Fruit fly (Drosophila melanogaster) whole organism, embryonic: ENCODE measurements around the gene CG2267.

Experiments used
- Blimp-1 ChIP-seq: fragments of 200-800 bp; sonication (Bioruptor generic); optimal IDR thresholded peaks from 3 replicates; lab custom pipeline; 2018; ENCODE audit warnings: missing biosample characterization, missing genetic modification characterization, mild to moderate bottlenecking, moderate library complexity, missing genetic modification reagents
- CG10321 ChIP-seq: fragments of 200-800 bp; sonication (Bioruptor generic); IDR thresholded peaks from 2 replicates; pipeline ENCODE4 v1.3.6; 2022; ENCODE audit warnings: missing biosample characterization, missing genetic modification characterization
- CG1233 ChIP-seq: fragments of 200-800 bp; sonication (Bioruptor generic); optimal IDR thresholded peaks from 4 replicates; lab custom pipeline; 2018; ENCODE audit warnings: missing biosample characterization, mild to moderate bottlenecking, missing genetic modification characterization
- CG1529 ChIP-seq: fragments of 200-800 bp; sonication (Bioruptor generic); optimal IDR thresholded peaks from 3 replicates; lab custom pipeline; 2018; ENCODE audit warnings: missing biosample characterization, missing genetic modification characterization
- CG1603 ChIP-seq: fragments of 200-800 bp; sonication (Bioruptor generic); optimal IDR thresholded peaks from 2 replicates; lab custom pipeline; 2019; ENCODE audit warnings: missing biosample characterization, mild to moderate bottlenecking, missing genetic modification characterization, moderate library complexity
- CG18764 ChIP-seq: fragments of 200-800 bp; sonication (Bioruptor generic); optimal IDR thresholded peaks from 3 replicates; lab custom pipeline; 2016; ENCODE audit warnings: missing biosample characterization, missing genetic modification characterization
- CG30431 ChIP-seq: fragments of 200-800 bp; sonication (Bioruptor generic); optimal IDR thresholded peaks from 2 replicates; lab custom pipeline; 2017; ENCODE audit warnings: missing biosample characterization, missing genetic modification characterization
- CG3281 ChIP-seq: fragments of 200-800 bp; sonication (Bioruptor generic); optimal IDR thresholded peaks from 3 replicates; lab custom pipeline; 2017; ENCODE audit warnings: missing biosample characterization, mild to moderate bottlenecking, missing genetic modification characterization
- CG34224 ChIP-seq: fragments of 200-800 bp; sonication (Bioruptor generic); IDR thresholded peaks from 3 replicates; pipeline ENCODE4 v1.3.6; 2022; ENCODE audit warnings: missing biosample characterization, missing genetic modification characterization; ENCODE audit not compliant: partially characterized antibody
- CG34422 ChIP-seq: fragments of 200-800 bp; sonication (Bioruptor generic); IDR thresholded peaks from 3 replicates; pipeline ENCODE4 v1.3.6; 2022; ENCODE audit warnings: missing biosample characterization, missing genetic modification characterization
- CG3726 ChIP-seq: fragments of 200-800 bp; sonication (Bioruptor generic); IDR thresholded peaks from 3 replicates; pipeline ENCODE4, ENCODE4 v1.3.6; 2022; ENCODE audit warnings: missing biosample characterization, missing genetic modification characterization
- CG3838 ChIP-seq: fragments of 200-800 bp; sonication (Bioruptor generic); optimal IDR thresholded peaks from 3 replicates; lab custom pipeline; 2016; ENCODE audit warnings: missing biosample characterization, missing genetic modification characterization
- CG4707 ChIP-seq: fragments of 200-800 bp; sonication (Bioruptor generic); optimal IDR thresholded peaks from 2 replicates; lab custom pipeline; 2018; ENCODE audit warnings: missing biosample characterization, mild to moderate bottlenecking, missing genetic modification characterization, moderate library complexity
- CG7928 ChIP-seq: fragments of 200-800 bp; sonication (Bioruptor generic); optimal IDR thresholded peaks from 2 replicates; lab custom pipeline; 2017; ENCODE audit warnings: missing biosample characterization, mild to moderate bottlenecking, missing genetic modification characterization
- CG8089 ChIP-seq: fragments of 200-800 bp; sonication (Bioruptor generic); optimal IDR thresholded peaks from 3 replicates; lab custom pipeline; 2016; ENCODE audit warnings: missing biosample characterization, missing genetic modification characterization
- CrebB ChIP-seq: fragments of 200-800 bp; sonication (Bioruptor generic); optimal IDR thresholded peaks from 3 replicates; lab custom pipeline; 2018; ENCODE audit warnings: missing biosample characterization, mild to moderate bottlenecking, missing genetic modification characterization
- D19B ChIP-seq: fragments of 200-800 bp; sonication (Bioruptor generic); optimal IDR thresholded peaks from 2 replicates; lab custom pipeline; 2017; ENCODE audit warnings: missing biosample characterization, mild to moderate bottlenecking, missing genetic modification characterization
- Dad ChIP-seq: fragments of 200-800 bp; sonication (Bioruptor generic); optimal IDR thresholded peaks from 3 replicates; lab custom pipeline; 2016; ENCODE audit warnings: missing biosample characterization, missing genetic modification characterization
- Dll ChIP-seq: fragments of 200-800 bp; sonication (Bioruptor generic); IDR thresholded peaks from 4 replicates; pipeline ENCODE4 v1.3.6; 2022; ENCODE audit warnings: missing biosample characterization, missing genetic modification characterization; ENCODE audit not compliant: partially characterized antibody
- Fer3 ChIP-seq: fragments of 200-800 bp; sonication (Bioruptor generic); optimal IDR thresholded peaks from 2 replicates; lab custom pipeline; 2018; ENCODE audit warnings: missing biosample characterization, mild to moderate bottlenecking, missing genetic modification characterization, moderate library complexity
- H15 ChIP-seq: fragments of 200-800 bp; sonication (Bioruptor generic); IDR thresholded peaks from 3 replicates; pipeline ENCODE4 v1.3.6; 2022; ENCODE audit warnings: missing biosample characterization, missing genetic modification characterization
- HLHmδ ChIP-seq: fragments of 200-800 bp; sonication (Bioruptor generic); optimal IDR thresholded peaks from 2 replicates; lab custom pipeline; 2018; ENCODE audit warnings: missing biosample characterization, mild to moderate bottlenecking, missing genetic modification characterization, moderate library complexity
- HmgD ChIP-seq: fragments of 200-800 bp; sonication (Bioruptor generic); optimal IDR thresholded peaks from 3 replicates; lab custom pipeline; 2016; ENCODE audit warnings: missing biosample characterization, missing genetic modification characterization
- Hmr ChIP-seq: fragments of 200-800 bp; sonication (Bioruptor generic); optimal IDR thresholded peaks from 3 replicates; lab custom pipeline; 2017; ENCODE audit warnings: mild to moderate bottlenecking, missing biosample characterization, missing genetic modification reagents, missing genetic modification characterization
- Hsf ChIP-seq: fragments of 200-800 bp; sonication (Bioruptor generic); optimal IDR thresholded peaks from 3 replicates; lab custom pipeline; 2016; ENCODE audit warnings: missing biosample characterization, missing genetic modification characterization
- Jarid2 ChIP-seq: fragments of 200-800 bp; sonication (Bioruptor generic); optimal IDR thresholded peaks from 3 replicates; lab custom pipeline; 2017; ENCODE audit warnings: mild to moderate bottlenecking, missing biosample characterization, missing genetic modification reagents, missing genetic modification characterization
- Mad ChIP-seq: fragments of 200-800 bp; sonication (Bioruptor generic); optimal IDR thresholded peaks from 2 replicates; lab custom pipeline; 2016; ENCODE audit warnings: missing biosample characterization, missing genetic modification characterization
- Meics ChIP-seq: fragments of 200-800 bp; sonication (Bioruptor generic); optimal IDR thresholded peaks from 2 replicates; lab custom pipeline; 2017; ENCODE audit warnings: missing biosample characterization, mild to moderate bottlenecking, missing genetic modification characterization
- Opbp ChIP-seq: fragments of 200-800 bp; sonication (Bioruptor generic); IDR thresholded peaks from 3 replicates; pipeline ENCODE4 v1.3.6; 2022; ENCODE audit warnings: missing biosample characterization, missing genetic modification characterization; ENCODE audit not compliant: partially characterized antibody
- YL-1 ChIP-seq: fragments of 200-800 bp; sonication (Bioruptor generic); optimal IDR thresholded peaks from 3 replicates; lab custom pipeline; 2017; ENCODE audit warnings: missing biosample characterization, mild to moderate bottlenecking, missing genetic modification characterization
- ase ChIP-seq: fragments of 200-800 bp; sonication (Bioruptor generic); IDR thresholded peaks from 3 replicates; pipeline ENCODE4 v1.3.6; 2022; ENCODE audit warnings: missing biosample characterization, missing genetic modification characterization
- btn ChIP-seq: fragments of 200-800 bp; sonication (Bioruptor generic); optimal IDR thresholded peaks from 2 replicates; lab custom pipeline; 2016; ENCODE audit warnings: missing biosample characterization, missing genetic modification characterization
- corto ChIP-seq: fragments of 200-800 bp; sonication (Bioruptor generic); optimal IDR thresholded peaks from 2 replicates; lab custom pipeline; 2016; ENCODE audit warnings: missing biosample characterization, mild to moderate bottlenecking, missing genetic modification characterization, moderate library complexity
- dmrt11E ChIP-seq: fragments of 200-800 bp; sonication (Bioruptor generic); optimal IDR thresholded peaks from 3 replicates; lab custom pipeline; 2018; ENCODE audit warnings: missing biosample characterization, mild to moderate bottlenecking, missing genetic modification characterization, moderate library complexity
- exex ChIP-seq: fragments of 200-800 bp; sonication (Bioruptor generic); optimal IDR thresholded peaks from 4 replicates; lab custom pipeline; 2018; ENCODE audit warnings: missing biosample characterization, mild to moderate bottlenecking, missing genetic modification characterization, moderate library complexity
- hbn ChIP-seq: fragments of 200-800 bp; sonication (Bioruptor generic); IDR thresholded peaks from 2 replicates; pipeline ENCODE4 v1.3.6; 2022; ENCODE audit warnings: missing biosample characterization, missing genetic modification characterization; ENCODE audit not compliant: partially characterized antibody
- hkb ChIP-seq, 2 experiments: fragments of 200-800 bp in 1 of 2; fragments of >200 bp in 1 of 2; sonication (Bioruptor generic) in 1 of 2; IDR thresholded peaks in 1 of 2; optimal IDR thresholded peaks in 1 of 2; 2 replicates each; pipeline versions ENCODE4 v1.3.6 to Lab custom; 2017 to 2022; ENCODE audit warnings: missing biosample characterization in 1 of 2, missing genetic modification characterization in 1 of 2
- klu ChIP-seq: fragments of 200-800 bp; sonication (Bioruptor generic); IDR thresholded peaks from 2 replicates; pipeline ENCODE4 v1.3.6; 2022; ENCODE audit warnings: missing biosample characterization, missing genetic modification characterization
- lilli ChIP-seq: fragments of 200-800 bp; sonication (Bioruptor generic); optimal IDR thresholded peaks from 3 replicates; lab custom pipeline; 2016; ENCODE audit warnings: missing biosample characterization, missing genetic modification characterization
- luna ChIP-seq: fragments of 200-800 bp; sonication (Bioruptor generic); optimal IDR thresholded peaks from 2 replicates; lab custom pipeline; 2016; ENCODE audit warnings: missing biosample characterization, missing genetic modification characterization
- nerfin-1 ChIP-seq: fragments of 200-800 bp; sonication (Bioruptor generic); optimal IDR thresholded peaks from 3 replicates; lab custom pipeline; 2019; ENCODE audit warnings: missing biosample characterization, mild to moderate bottlenecking, missing genetic modification characterization, moderate library complexity
- nom ChIP-seq: fragments of 200-800 bp; sonication (Bioruptor generic); optimal IDR thresholded peaks from 2 replicates; lab custom pipeline; 2017; ENCODE audit warnings: missing biosample characterization, missing genetic modification characterization, mild to moderate bottlenecking, moderate library complexity, missing genetic modification reagents
- repo ChIP-seq: fragments of 200-800 bp; sonication (Bioruptor generic); optimal IDR thresholded peaks from 2 replicates; lab custom pipeline; 2016; ENCODE audit warnings: missing biosample characterization, missing genetic modification characterization
- shn ChIP-seq: fragments of 200-800 bp; sonication (Bioruptor generic); optimal IDR thresholded peaks from 3 replicates; lab custom pipeline; 2016; ENCODE audit warnings: missing biosample characterization, missing genetic modification characterization
- sim ChIP-seq: fragments of 200-800 bp; sonication (Bioruptor generic); IDR thresholded peaks from 2 replicates; pipeline ENCODE4 v1.3.6; 2022; ENCODE audit warnings: missing biosample characterization, missing genetic modification characterization
- so ChIP-seq: fragments of 200-800 bp; sonication (Bioruptor generic); IDR thresholded peaks from 3 replicates; pipeline ENCODE4 v1.3.6; 2022; ENCODE audit warnings: missing biosample characterization, missing genetic modification characterization
- sob ChIP-seq: fragments of 200-800 bp; sonication (Bioruptor generic); IDR thresholded peaks from 2 replicates; pipeline ENCODE4 v1.3.6; 2022; ENCODE audit warnings: missing biosample characterization, missing genetic modification characterization
- toy ChIP-seq: fragments of 200-800 bp; sonication (Bioruptor generic); IDR thresholded peaks from 2 replicates; pipeline ENCODE4 v1.3.6; 2022; ENCODE audit warnings: missing biosample characterization, missing genetic modification characterization

Gene CG2267

DNA sequence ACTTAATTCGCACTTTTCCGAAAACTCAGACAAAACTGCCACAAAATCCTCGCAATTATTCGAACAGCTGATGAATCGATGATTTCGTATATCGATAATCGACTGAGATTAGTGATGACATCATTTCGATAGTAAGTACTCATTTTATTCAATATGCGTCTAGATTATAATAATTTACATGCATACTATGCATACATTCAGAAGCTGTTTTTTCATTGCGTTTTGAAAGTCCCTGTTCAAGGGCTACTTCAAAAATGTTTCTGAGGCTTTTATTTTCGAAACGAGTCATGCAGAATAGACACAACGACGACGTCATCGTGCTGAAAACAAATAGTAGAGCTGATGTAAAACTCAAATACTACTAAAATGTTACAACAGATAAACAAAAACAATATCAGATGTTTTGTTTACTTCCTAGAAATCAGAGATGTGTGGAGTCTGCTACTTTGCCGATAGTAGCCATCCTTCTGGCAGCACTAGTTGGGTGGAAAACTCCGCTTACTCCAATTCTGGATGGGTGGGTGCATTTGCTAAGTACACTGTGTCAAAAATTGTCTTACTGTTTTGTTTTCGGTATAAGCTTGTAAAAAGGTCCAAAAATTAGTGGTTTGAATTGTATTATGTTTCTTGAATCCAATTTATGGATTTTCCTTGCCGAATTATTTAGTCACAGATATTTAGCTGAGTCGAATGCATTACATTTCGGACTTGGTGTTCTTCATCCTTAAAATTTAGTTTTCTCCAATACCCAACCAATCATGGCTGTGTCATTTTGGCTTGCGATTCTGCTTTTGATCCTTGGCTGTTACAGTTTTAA lies 27.2 kb downstream of the CG2267 start, which contains the start of the genes CG2246 and CG31021 (continued):
- TF ChIP-seq klu (peak; percentile 39; the same call in 1 of the 2 replicates), YL-1 (GFP tag; lab: Kevin White, UChicago) (peak; percentile 34), CG7928 (GFP tag; lab: Kevin White, UChicago) (no peak), Fer3 (no peak), btn (GFP tag; lab: Kevin White, UChicago) (no peak), CG18764 (GFP tag; lab: Kevin White, UChicago) (no peak), CG3838 (GFP tag; lab: Kevin White, UChicago) (peak; percentile 88), sim (GFP tag; lab: Robert Waterston, UW) (no peak), CG1233 (GFP tag; lab: Kevin White, UChicago) (no peak), exex (peak; percentile 9), so (no peak), lilli (GFP tag; lab: Kevin White, UChicago) (peak; percentile 68), Meics (GFP tag; lab: Kevin White, UChicago) (peak; percentile 6), Dad (peak; percentile 57), Jarid2 (GFP tag; lab: Kevin White, UChicago) (no peak), hbn (peak; percentile 59), ase (GFP tag; lab: Robert Waterston, UW) (no peak; the same call in 2 of the 3 replicates), CG1603 (tag; lab: Kevin White, UChicago) (peak; percentile 79), toy (GFP tag; lab: Robert Waterston, UW) (no peak), sob (peak; percentile 72), Hmr (GFP tag; lab: Kevin White, UChicago) (peak; percentile 83), Blimp-1 (GFP tag; lab: Kevin White, UChicago) (peak; percentile 36), HmgD (peak; percentile 88), H15 (no peak), CG30431 (no peak), CrebB (tag; lab: Kevin White, UChicago) (no peak), corto (GFP tag; lab: Kevin White, UChicago) (peak; percentile 4), Hsf (GFP tag; lab: Kevin White, UChicago) (peak; percentile 18), CG34422 (peak; percentile 67; the same call in 2 of the 3 replicates), dmrt11E (tag; lab: Kevin White, UChicago) (peak; percentile 44), CG34224 (GFP tag; lab: Robert Waterston, UW) (peak; percentile 72; the same call in 2 of the 3 replicates), nom (GFP tag; lab: Kevin White, UChicago) (no peak), shn (GFP tag; lab: Kevin White, UChicago) (peak; percentile 66), repo (no peak), D19B (GFP tag; lab: Kevin White, UChicago) (no peak), Dll (GFP tag; lab: Robert Waterston, UW) (peak; percentile 87), CG1529 (GFP tag; lab: Kevin White, UChicago) (no peak), Mad (GFP tag; lab: Kevin White, UChicago) (no peak), Opbp (peak; percentile 78), hkb (optimal IDR thresholded peaks at IDR 0.05; lab: Kevin White, UChicago) (no peak), hkb (GFP tag; IDR thresholded peaks at IDR 0.05; lab: Robert Waterston, UW) (no peak), CG8089 (no peak), HLHmδ (GFP tag; lab: Kevin White, UChicago) (no peak), CG10321 (GFP tag; lab: Robert Waterston, UW) (no peak), CG3726 (GFP tag; lab: Robert Waterston, UW) (no peak), CG3281 (GFP tag; lab: Kevin White, UChicago) (no peak), luna (GFP tag; lab: Kevin White, UChicago) (peak; percentile 4), nerfin-1 (tag; lab: Kevin White, UChicago) (peak; percentile 39), CG4707 (GFP tag; lab: Kevin White, UChicago) (no peak)
